Worm (Caenorhabditis elegans): Measurements from ENCODE around the gene F59A7.5.

- TF ChIP-seq pag-3 (tag; optimal IDR thresholded peaks at IDR 0.05; ENCODE audit: borderline replicate concordance, insufficient read depth) (no peak), nhr-28 (tag; optimal IDR thresholded peaks at IDR 0.05) (no peak), sptf-1 (tag; optimal IDR thresholded peaks at IDR 0.05) (no peak), dpl-1 (GFP tag; optimal IDR thresholded peaks at IDR 0.05) (no peak), snpc-4 (tag; optimal IDR thresholded peaks at IDR 0.05) (no peak), hpl-2 (GFP tag; optimal IDR thresholded peaks at IDR 0.05) (no peak), unc-86 (tag; optimal IDR thresholded peaks at IDR 0.05) (no peak), pax-3 (tag; optimal IDR thresholded peaks at IDR 0.05) (no peak), mab-9 (GFP tag; IDR thresholded peaks at IDR 0.05) (no peak), ama-1 (optimal IDR thresholded peaks at IDR 0.05) (no peak), C34B4.2 (tag; optimal IDR thresholded peaks at IDR 0.05) (no peak), nhr-77 (tag; optimal IDR thresholded peaks at IDR 0.05) (no peak)
Measured at ce11 chrV:2050136-2050535, 27.7 kb downstream of the F59A7.5 start, which contains the start of gene comt-4.
